Worm (Caenorhabditis elegans) whole organism, L4 larva: ENCODE measurements around the gene C17B7.10.

Source experiments
- F26F4.8 ChIP-seq: fragments of 200-800 bp; sonication (Bioruptor generic); conservative IDR thresholded peaks from 2 replicates; pipeline ENCODE4 v1.3.6; 2022; ENCODE audit warnings: missing genetic modification characterization, missing compliant biosample characterization
- T20F7.1 ChIP-seq: fragments of 200-800 bp; sonication (Bioruptor generic); optimal IDR thresholded peaks from 2 replicates; lab custom pipeline; 2018; ENCODE audit warnings: mild to moderate bottlenecking, missing genetic modification characterization, missing compliant biosample characterization
- ZK546.5 ChIP-seq, 2 experiments: sonication (generic microtip); optimal IDR thresholded peaks; 2 replicates each; lab custom pipeline; 2017; ENCODE audit warnings: missing biosample characterization in 2 of 2, missing genetic modification characterization in 2 of 2
- aly-2 ChIP-seq: sonication (generic microtip); optimal IDR thresholded peaks from 2 replicates; lab custom pipeline; 2018; ENCODE audit warnings: missing biosample characterization, missing genetic modification characterization
- ama-1 ChIP-seq: fragments of 150-350 bp; optimal IDR thresholded peaks from 2 replicates; lab custom pipeline; 2014; ENCODE audit warnings: inconsistent platforms, mixed read lengths
- arid-1 ChIP-seq: fragments of 200-800 bp; sonication (Bioruptor generic); conservative IDR thresholded peaks from 2 replicates; pipeline ENCODE4 v1.3.6; 2022; ENCODE audit warnings: missing genetic modification reagents, missing genetic modification characterization, missing compliant biosample characterization
- ceh-44 ChIP-seq: fragments of 200-800 bp; sonication (Bioruptor generic); IDR thresholded peaks from 2 replicates; pipeline ENCODE4 v1.3.6; 2022; ENCODE audit warnings: missing genetic modification reagents, missing genetic modification characterization, missing compliant biosample characterization
- cey-2 ChIP-seq: sonication (generic microtip); optimal IDR thresholded peaks from 3 replicates; lab custom pipeline; 2017; ENCODE audit warnings: missing genetic modification characterization, mild to moderate bottlenecking, missing compliant biosample characterization, antibody characterized with exemption, borderline replicate concordance; ENCODE audit not compliant: insufficient read depth
- ctbp-1 ChIP-seq: fragments of 200-800 bp; sonication (Bioruptor generic); IDR thresholded peaks from 2 replicates; pipeline ENCODE4 v1.3.6; 2022; ENCODE audit warnings: missing genetic modification reagents, missing genetic modification characterization, missing compliant biosample characterization
- daf-16 ChIP-seq, 3 experiments: sonication (generic microtip); optimal IDR thresholded peaks; 2 replicates each; lab custom pipeline; 2016 to 2017; ENCODE audit warnings: missing genetic modification characterization in 3 of 3, missing genetic modification reagents in 3 of 3, mild to moderate bottlenecking in 2 of 3, missing compliant biosample characterization in 2 of 3, missing biosample characterization in 1 of 3, moderate library complexity in 1 of 3
- daf-19 ChIP-seq: fragments of 200-800 bp; sonication (Bioruptor generic); conservative IDR thresholded peaks from 2 replicates; pipeline ENCODE4 v1.3.6; 2022; ENCODE audit warnings: missing genetic modification characterization, missing compliant biosample characterization
- daf-8 ChIP-seq: fragments of 200-800 bp; sonication (Bioruptor generic); IDR thresholded peaks from 2 replicates; pipeline ENCODE4 v1.3.6; 2022; ENCODE audit warnings: missing genetic modification characterization, missing compliant biosample characterization
- dmd-6 ChIP-seq: fragments of 200-800 bp; sonication (Bioruptor generic); IDR thresholded peaks from 2 replicates; pipeline ENCODE4 v1.3.6; 2022; ENCODE audit warnings: missing genetic modification reagents, missing genetic modification characterization, missing compliant biosample characterization
- duxl-1 ChIP-seq: sonication (generic microtip); optimal IDR thresholded peaks from 2 replicates; lab custom pipeline; 2016; ENCODE audit warnings: mild to moderate bottlenecking, missing genetic modification characterization, moderate library complexity, missing compliant biosample characterization; ENCODE audit not compliant: poor library complexity
- egl-27 ChIP-seq: sonication (generic microtip); optimal IDR thresholded peaks from 3 replicates; lab custom pipeline; 2017; ENCODE audit warnings: missing biosample characterization, missing genetic modification reagents, missing genetic modification characterization
- egl-43 ChIP-seq: fragments of 200-800 bp; sonication (Bioruptor generic); IDR thresholded peaks from 2 replicates; pipeline ENCODE4 v1.3.6; 2022; ENCODE audit warnings: missing genetic modification reagents, missing genetic modification characterization, missing compliant biosample characterization
- fkh-10 ChIP-seq: fragments of 150-350 bp; optimal IDR thresholded peaks from 2 replicates; lab custom pipeline; 2014; ENCODE audit warnings: missing biosample characterization, missing genetic modification reagents, missing genetic modification characterization
- hif-1 ChIP-seq, 2 experiments: sonication (generic microtip); optimal IDR thresholded peaks; 2 replicates each; lab custom pipeline; 2016 to 2017; ENCODE audit warnings: missing compliant biosample characterization in 2 of 2, missing genetic modification characterization in 2 of 2, missing genetic modification reagents in 2 of 2, missing genotype in 2 of 2, mild to moderate bottlenecking in 1 of 2
- hlh-11 ChIP-seq: fragments of 200-800 bp; sonication (Bioruptor generic); optimal IDR thresholded peaks from 2 replicates; lab custom pipeline; 2018; ENCODE audit warnings: mild to moderate bottlenecking, missing genetic modification characterization, missing compliant biosample characterization
- hlh-30 ChIP-seq: sonication (generic microtip); optimal IDR thresholded peaks from 2 replicates; lab custom pipeline; 2017; ENCODE audit warnings: antibody characterized with exemption, mild to moderate bottlenecking, missing genetic modification characterization, missing compliant biosample characterization; ENCODE audit not compliant: insufficient read depth
- hmg-1.1 ChIP-seq: fragments of 200-800 bp; sonication (Bioruptor generic); IDR thresholded peaks from 2 replicates; pipeline ENCODE4 v1.3.6; 2022; ENCODE audit warnings: missing genetic modification reagents, missing genetic modification characterization, missing compliant biosample characterization
- lin-1 ChIP-seq: fragments of 200-800 bp; sonication (Bioruptor generic); IDR thresholded peaks from 2 replicates; pipeline ENCODE4 v1.3.6; 2022; ENCODE audit warnings: missing genetic modification reagents, missing genetic modification characterization, missing compliant biosample characterization
- lin-38 ChIP-seq: fragments of 200-800 bp; sonication (Bioruptor generic); IDR thresholded peaks from 2 replicates; pipeline ENCODE4 v1.3.6; 2022; ENCODE audit warnings: missing genetic modification reagents, missing genetic modification characterization, missing compliant biosample characterization
- lin-39 ChIP-seq: fragments of 150-350 bp; optimal IDR thresholded peaks from 2 replicates; lab custom pipeline; 2014; ENCODE audit warnings: missing biosample characterization, missing genetic modification reagents, missing genetic modification characterization
- lir-3 ChIP-seq: sonication (generic microtip); optimal IDR thresholded peaks from 2 replicates; lab custom pipeline; 2016; ENCODE audit warnings: mild to moderate bottlenecking, missing genetic modification characterization, missing compliant biosample characterization
- mdl-1 ChIP-seq, 2 experiments: fragments of 150-350 bp in 1 of 2; sonication (generic microtip) in 1 of 2; optimal IDR thresholded peaks; 2 replicates each; lab custom pipeline; 2014 to 2017; ENCODE audit warnings: missing biosample characterization in 2 of 2, missing genetic modification characterization in 2 of 2
- mes-2 ChIP-seq: sonication (generic microtip); optimal IDR thresholded peaks from 2 replicates; lab custom pipeline; 2016; ENCODE audit warnings: missing genotype, mild to moderate bottlenecking, missing genetic modification characterization, missing compliant biosample characterization; ENCODE audit not compliant: poor library complexity, severe bottlenecking
- mxl-2 ChIP-seq: fragments of 200-800 bp; sonication (Bioruptor generic); conservative IDR thresholded peaks from 2 replicates; pipeline ENCODE4 v1.3.6; 2022; ENCODE audit warnings: missing genetic modification reagents, missing genetic modification characterization, missing compliant biosample characterization
- mxl-3 ChIP-seq: fragments of 200-800 bp; sonication (Bioruptor generic); optimal IDR thresholded peaks from 2 replicates; lab custom pipeline; 2018; ENCODE audit warnings: mild to moderate bottlenecking, missing genetic modification characterization, missing compliant biosample characterization
- nhr-25 ChIP-seq: sonication (generic microtip); optimal IDR thresholded peaks from 2 replicates; lab custom pipeline; 2017; ENCODE audit warnings: missing genetic modification characterization, mild to moderate bottlenecking, missing compliant biosample characterization, antibody characterized with exemption, moderate library complexity, borderline replicate concordance; ENCODE audit not compliant: insufficient read depth
- nhr-28 ChIP-seq: fragments of 150-350 bp; optimal IDR thresholded peaks from 2 replicates; lab custom pipeline; 2014; ENCODE audit warnings: missing biosample characterization, missing genetic modification characterization
- nhr-48 ChIP-seq: sonication (generic microtip); optimal IDR thresholded peaks from 2 replicates; lab custom pipeline; 2016; ENCODE audit warnings: mild to moderate bottlenecking, missing genetic modification characterization, missing compliant biosample characterization
- nhr-76 ChIP-seq: fragments of 150-350 bp; optimal IDR thresholded peaks from 2 replicates; lab custom pipeline; 2014; ENCODE audit warnings: missing biosample characterization, missing genetic modification characterization
- nhr-77 ChIP-seq: fragments of 150-350 bp; optimal IDR thresholded peaks from 2 replicates; lab custom pipeline; 2014; ENCODE audit warnings: missing biosample characterization, missing genetic modification characterization
- pha-4 ChIP-seq, 2 experiments: fragments of 150-350 bp in 1 of 2; fragments of 200-800 bp in 1 of 2; sonication (Bioruptor generic) in 1 of 2; IDR thresholded peaks in 1 of 2; optimal IDR thresholded peaks in 1 of 2; 2 replicates each; pipeline versions ENCODE4 v1.3.6 to Lab custom; 2014 to 2022; ENCODE audit warnings: missing genetic modification characterization in 2 of 2, missing genetic modification reagents in 2 of 2, missing biosample characterization in 1 of 2, missing compliant biosample characterization in 1 of 2
- php-3 ChIP-seq: fragments of 200-800 bp; sonication (Bioruptor generic); IDR thresholded peaks from 2 replicates; pipeline ENCODE4 v1.3.6; 2022; ENCODE audit warnings: missing genetic modification reagents, missing genetic modification characterization, missing compliant biosample characterization
- pqm-1 ChIP-seq: sonication (generic microtip); optimal IDR thresholded peaks from 2 replicates; lab custom pipeline; 2017; ENCODE audit warnings: missing biosample characterization, missing genetic modification characterization
- set-16 ChIP-seq: fragments of 200-800 bp; sonication (Bioruptor generic); IDR thresholded peaks from 2 replicates; pipeline ENCODE4 v1.3.6; 2022; ENCODE audit warnings: missing genetic modification reagents, missing genetic modification characterization, missing compliant biosample characterization
- skn-1 ChIP-seq: fragments of 150-350 bp; optimal IDR thresholded peaks from 2 replicates; lab custom pipeline; 2014; ENCODE audit warnings: missing biosample characterization, missing genetic modification characterization
- snpc-4 ChIP-seq: fragments of 150-350 bp; optimal IDR thresholded peaks from 2 replicates; lab custom pipeline; 2014; ENCODE audit warnings: missing biosample characterization, missing genetic modification characterization
- spr-3 ChIP-seq: fragments of 200-800 bp; sonication (Bioruptor generic); optimal IDR thresholded peaks from 2 replicates; lab custom pipeline; 2018; ENCODE audit warnings: mild to moderate bottlenecking, missing genetic modification characterization, missing compliant biosample characterization
- unc-39 ChIP-seq: sonication (generic microtip); optimal IDR thresholded peaks from 2 replicates; lab custom pipeline; 2017; ENCODE audit warnings: missing biosample characterization, missing genetic modification characterization
- zfp-3 ChIP-seq: fragments of 200-800 bp; sonication (Bioruptor generic); conservative IDR thresholded peaks from 2 replicates; pipeline ENCODE4 v1.3.6; 2022; ENCODE audit warnings: missing genetic modification reagents, missing genetic modification characterization, missing compliant biosample characterization
- ztf-7 ChIP-seq: fragments of 150-350 bp; optimal IDR thresholded peaks from 2 replicates; lab custom pipeline; 2014; ENCODE audit warnings: missing biosample characterization, missing genetic modification characterization

C17B7.10 gene

ce11 chrV:3391005-3391404 is 49.2 kb upstream of the C17B7.10 start (continued):
- no peak for TF ChIP-seq lin-39 (tag; lab: Kevin White, UChicago)
- no peak for TF ChIP-seq snpc-4
- peak in 1 of 2 experiments; percentile 49 for TF ChIP-seq hif-1 (tag; optimal IDR thresholded peaks at IDR 0.05; lab: Kevin White, UChicago)
- no peak for TF ChIP-seq spr-3 (GFP tag; lab: Kevin White, UChicago)
- TF ChIP-seq egl-43 (GFP tag; lab: Robert Waterston, UW), result no peak
- TF ChIP-seq egl-27 (tag; lab: Kevin White, UChicago), result no peak
- TF ChIP-seq unc-39 (tag; lab: Kevin White, UChicago), result no peak
- no peak for TF ChIP-seq ztf-7
- no peak for TF ChIP-seq T20F7.1 (GFP tag; lab: Kevin White, UChicago)
- TF ChIP-seq ceh-44 (GFP tag; lab: Robert Waterston, UW), result no peak
- TF ChIP-seq nhr-28, result peak; percentile 94
- TF ChIP-seq php-3 (GFP tag; lab: Robert Waterston, UW), result no peak
- peak; percentile 62 for TF ChIP-seq nhr-76
- TF ChIP-seq set-16 (GFP tag; lab: Robert Waterston, UW), result no peak
- no peak for TF ChIP-seq daf-8 (GFP tag; lab: Robert Waterston, UW)
- no peak for TF ChIP-seq F26F4.8 (GFP tag; lab: Robert Waterston, UW)

ce11 chrV:3388299-3388698 is 46.5 kb upstream of the C17B7.10 start:
- TF ChIP-seq nhr-77 (tag; lab: Kevin White, UChicago) (peak; percentile 54), daf-16 (GFP tag; optimal IDR thresholded peaks at IDR 0.05; lab: Kevin White, UChicago) (peak in 1 of 2 experiments; percentile 36), daf-16 (tag; optimal IDR thresholded peaks at IDR 0.05; lab: Kevin White, UChicago) (peak; percentile 63), ama-1 (lab: Kevin White, UChicago) (no peak), hlh-11 (peak; percentile 82), hmg-1.1 (GFP tag; lab: Robert Waterston, UW) (peak; percentile 42; the same call in 1 of the 2 replicates), duxl-1 (peak; percentile 21), nhr-28 (peak; percentile 90), nhr-25 (tag; lab: Kevin White, UChicago) (no peak), nhr-48 (tag; lab: Kevin White, UChicago) (peak; percentile 82), lin-38 (no peak), cey-2 (tag; lab: Kevin White, UChicago) (no peak), php-3 (GFP tag; lab: Robert Waterston, UW) (0 out of 2 replicates have a peak, but pooled peaks have one; percentile 42), lin-1 (GFP tag; lab: Robert Waterston, UW) (peak; percentile 25; the same call in 1 of the 2 replicates), mxl-2 (GFP tag; lab: Robert Waterston, UW) (no peak), daf-19 (GFP tag; lab: Robert Waterston, UW) (no peak), aly-2 (tag; lab: Kevin White, UChicago) (no peak), ceh-44 (GFP tag; lab: Robert Waterston, UW) (no peak), skn-1 (tag; lab: Kevin White, UChicago) (no peak), ZK546.5 (tag; optimal IDR thresholded peaks at IDR 0.05; lab: Kevin White, UChicago) (no peak), ctbp-1 (GFP tag; lab: Robert Waterston, UW) (no peak), hlh-30 (tag; lab: Kevin White, UChicago) (peak; percentile 57), pqm-1 (tag; lab: Kevin White, UChicago) (peak; percentile 1), pha-4 (GFP tag; IDR thresholded peaks at IDR 0.05; lab: Robert Waterston, UW) (no peak), pha-4 (tag; optimal IDR thresholded peaks at IDR 0.05; lab: Kevin White, UChicago) (peak; percentile 40), fkh-10 (GFP tag; lab: Kevin White, UChicago) (no peak), mxl-3 (GFP tag; lab: Kevin White, UChicago) (peak; percentile 59), zfp-3 (no peak), lir-3 (no peak), dmd-6 (GFP tag; lab: Robert Waterston, UW) (peak; percentile 81), mdl-1 (tag; optimal IDR thresholded peaks at IDR 0.05; lab: Kevin White, UChicago) (peak; percentile 62 to 73), nhr-76 (no peak), mes-2 (tag; lab: Kevin White, UChicago) (peak; percentile 40), egl-43 (GFP tag; lab: Robert Waterston, UW) (no peak), snpc-4 (no peak), arid-1 (GFP tag; lab: Robert Waterston, UW) (no peak)
